Worm (Caenorhabditis elegans): ENCODE measurements around the gene cdo-1.

Gene cdo-1

DNA sequence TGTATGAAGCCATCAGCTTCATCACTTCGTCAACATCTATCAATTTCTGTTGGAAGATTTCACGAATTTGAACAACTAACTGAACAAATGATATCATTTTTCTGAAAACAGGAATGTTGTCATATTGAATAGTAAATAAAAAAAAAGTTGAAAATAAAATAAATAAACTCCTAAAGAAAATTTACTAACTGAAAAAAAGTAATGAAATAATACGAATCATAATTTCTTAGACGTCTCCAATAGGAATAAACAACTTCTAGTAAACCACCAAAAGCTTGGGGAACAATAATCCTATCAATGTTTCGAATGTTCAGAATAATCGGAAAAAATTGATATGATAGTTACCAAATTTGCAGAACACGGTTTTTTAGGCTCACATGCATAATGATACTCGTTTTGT is at the start of gene cdo-1:
Gene cdo-1 (minus strand): TSS at position 101 of the 400 bp plus-strand sequence.
- TF ChIP-seq unc-39 (tag; optimal IDR thresholded peaks at IDR 0.05) (no peak), ham-2 (GFP tag; optimal IDR thresholded peaks at IDR 0.05) (no peak)

- TF ChIP-seq unc-62 (GFP tag; optimal IDR thresholded peaks at IDR 0.05) = no peak
- no peak for TF ChIP-seq unc-39 (tag; optimal IDR thresholded peaks at IDR 0.05)
- TF ChIP-seq mep-1 (tag; optimal IDR thresholded peaks at IDR 0.05) = no peak
- no peak for TF ChIP-seq nhr-2 (tag; optimal IDR thresholded peaks at IDR 0.05)
- no peak for TF ChIP-seq elt-1 (tag; optimal IDR thresholded peaks at IDR 0.05; ENCODE audit: borderline replicate concordance, insufficient read depth)
- TF ChIP-seq snpc-4 (tag; optimal IDR thresholded peaks at IDR 0.05) = no peak
- no peak for TF ChIP-seq ham-2 (GFP tag; optimal IDR thresholded peaks at IDR 0.05)
- no peak for TF ChIP-seq drap-1 (GFP tag; optimal IDR thresholded peaks at IDR 0.05)
- TF ChIP-seq ceh-83 (GFP tag; optimal IDR thresholded peaks at IDR 0.05) = no peak
- no peak for TF ChIP-seq ztf-11 (tag; optimal IDR thresholded peaks at IDR 0.05)
- no peak for TF ChIP-seq nhr-28 (tag; optimal IDR thresholded peaks at IDR 0.05)
Measured at ce11 chrX:912990-913389, 49.6 kb upstream of the cdo-1 start, which contains the start of gene F35H12.6. TSS of gene F35H12.6 (plus strand) at chrX:913290.

DNA sequence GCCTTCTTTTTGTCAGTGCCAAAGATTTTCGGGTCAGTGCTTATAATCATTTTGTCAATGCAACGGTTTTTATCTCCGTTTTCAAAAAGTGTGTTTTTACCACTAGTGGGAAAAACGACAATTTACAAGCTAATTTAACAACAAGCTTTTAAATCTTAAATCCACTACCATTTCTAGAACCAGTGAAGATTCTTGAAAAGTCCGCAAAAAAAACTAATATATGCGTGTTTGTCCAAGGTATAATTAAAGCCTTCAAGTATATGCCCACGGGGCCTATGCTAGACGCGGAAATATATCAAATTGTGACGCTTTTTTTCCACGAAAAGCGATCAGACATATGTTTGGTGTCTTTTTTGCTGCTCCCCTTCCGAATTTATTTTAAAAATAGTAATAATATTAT is 49.2 kb upstream of the cdo-1 start:
- TF ChIP-seq mab-5 (tag; optimal IDR thresholded peaks at IDR 0.05) (no peak), ceh-39 (tag; optimal IDR thresholded peaks at IDR 0.05) (no peak), pha-4 (tag; optimal IDR thresholded peaks at IDR 0.05) (no peak), mls-2 (tag; optimal IDR thresholded peaks at IDR 0.05) (no peak), ham-2 (GFP tag; optimal IDR thresholded peaks at IDR 0.05) (no peak)

DNA sequence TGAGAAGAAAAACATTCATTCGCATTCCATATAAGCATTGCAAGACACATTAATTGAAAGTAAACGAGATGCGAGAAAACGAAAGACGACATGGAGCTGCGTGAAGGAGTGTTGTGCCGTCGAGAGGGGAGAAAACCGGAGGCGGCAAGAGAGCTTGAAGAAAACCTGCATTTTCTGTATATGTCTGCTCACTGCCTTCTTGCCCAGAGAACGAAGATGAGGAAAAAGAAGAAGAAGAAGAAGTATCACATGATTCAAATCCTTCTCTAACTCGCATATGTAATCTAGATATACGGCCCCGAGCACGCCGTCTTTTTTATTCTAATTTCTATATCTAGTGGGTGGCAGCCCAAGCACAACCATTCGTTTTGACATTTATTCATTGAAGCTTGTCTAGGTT is 47.0 kb upstream of the cdo-1 start:
- TF ChIP-seq ztf-11 (tag; optimal IDR thresholded peaks at IDR 0.05) (no peak), pha-4 (tag; optimal IDR thresholded peaks at IDR 0.05) (no peak), nhr-76 (tag; optimal IDR thresholded peaks at IDR 0.05) (no peak), ceh-43 (GFP tag; optimal IDR thresholded peaks at IDR 0.05) (no peak), M03D4.4 (tag; optimal IDR thresholded peaks at IDR 0.05) (no peak), drap-1 (GFP tag; optimal IDR thresholded peaks at IDR 0.05) (no peak), ces-1 (GFP tag; optimal IDR thresholded peaks at IDR 0.05) (no peak), ceh-83 (GFP tag; optimal IDR thresholded peaks at IDR 0.05) (no peak), nhr-237 (tag; optimal IDR thresholded peaks at IDR 0.05) (no peak)

- TF ChIP-seq pha-4 (tag; optimal IDR thresholded peaks at IDR 0.05) (no peak), ces-1 (GFP tag; optimal IDR thresholded peaks at IDR 0.05) (no peak)
Measured at ce11 chrX:902512-902911, 39.1 kb upstream of the cdo-1 start, which contains the start of gene ZC13.10. TSS of gene ZC13.10 (minus strand) at chrX:902612.

ce11 chrX:897948-898347 is 34.6 kb upstream of the cdo-1 start, which contains the start of gene mab-7:
TSS of gene mab-7 (minus strand) at chrX:898048.
- TF ChIP-seq sem-2 (GFP tag; optimal IDR thresholded peaks at IDR 0.05) (no peak), nhr-76 (tag; optimal IDR thresholded peaks at IDR 0.05) (no peak), cnd-1 (tag; optimal IDR thresholded peaks at IDR 0.05) (no peak), sptf-1 (tag; optimal IDR thresholded peaks at IDR 0.05) (no peak), M03D4.4 (tag; optimal IDR thresholded peaks at IDR 0.05) (no peak), zip-8 (tag; optimal IDR thresholded peaks at IDR 0.05) (no peak), drap-1 (GFP tag; optimal IDR thresholded peaks at IDR 0.05) (no peak), hlh-1 (tag; optimal IDR thresholded peaks at IDR 0.05) (no peak), elt-1 (tag; optimal IDR thresholded peaks at IDR 0.05; ENCODE audit: borderline replicate concordance, insufficient read depth) (no peak), unc-62 (GFP tag; optimal IDR thresholded peaks at IDR 0.05) (no peak)

DNA sequence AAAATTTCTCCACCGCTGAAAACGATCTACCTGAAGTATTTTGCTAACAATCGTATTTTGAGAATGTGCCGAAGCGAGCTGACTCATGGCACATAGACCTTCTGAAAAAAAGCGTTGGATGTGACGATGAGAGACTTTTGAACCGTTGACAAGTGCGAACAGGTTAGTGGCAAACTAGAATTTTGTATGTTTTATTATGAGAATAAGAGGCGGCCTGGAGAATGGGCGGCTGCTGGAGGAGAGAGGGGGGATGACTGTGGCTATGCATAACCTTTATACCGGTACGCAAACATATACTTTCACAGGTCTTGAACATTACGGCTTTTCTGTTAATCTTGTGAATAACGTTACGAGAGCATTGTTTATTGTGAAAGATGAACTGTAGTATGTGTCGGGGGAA is 24.9 kb upstream of the cdo-1 start, which contains the start of gene mam-1:
Gene mam-1 (minus strand): TSS at position 101 of the 400 bp plus-strand sequence.
- no peak for TF ChIP-seq bed-3 (GFP tag; optimal IDR thresholded peaks at IDR 0.05)
- no peak for TF ChIP-seq elt-1 (tag; optimal IDR thresholded peaks at IDR 0.05; ENCODE audit: borderline replicate concordance, insufficient read depth)
- TF ChIP-seq lsy-2 (tag; optimal IDR thresholded peaks at IDR 0.05) = no peak
- TF ChIP-seq pha-4 (tag; optimal IDR thresholded peaks at IDR 0.05) = no peak
- no peak for TF ChIP-seq nhr-12 (tag; optimal IDR thresholded peaks at IDR 0.05)
- no peak for TF ChIP-seq flh-1 (GFP tag; optimal IDR thresholded peaks at IDR 0.05)
- TF ChIP-seq unc-120 (tag; optimal IDR thresholded peaks at IDR 0.05; ENCODE audit: poor library complexity, severe bottlenecking) = no peak
- no peak for TF ChIP-seq nhr-2 (tag; optimal IDR thresholded peaks at IDR 0.05)
- TF ChIP-seq lin-32 (GFP tag; optimal IDR thresholded peaks at IDR 0.05) = no peak
- no peak for TF ChIP-seq sem-2 (GFP tag; optimal IDR thresholded peaks at IDR 0.05)
- no peak for TF ChIP-seq sptf-1 (tag; optimal IDR thresholded peaks at IDR 0.05)
- no peak for TF ChIP-seq ces-1 (GFP tag; optimal IDR thresholded peaks at IDR 0.05)
- TF ChIP-seq lin-13 (tag; optimal IDR thresholded peaks at IDR 0.05) = no peak
- no peak for TF ChIP-seq mls-2 (tag; optimal IDR thresholded peaks at IDR 0.05)
- TF ChIP-seq blmp-1 (tag; optimal IDR thresholded peaks at IDR 0.05) = no peak
- TF ChIP-seq M03D4.4 (tag; optimal IDR thresholded peaks at IDR 0.05) = no peak
- no peak for TF ChIP-seq elt-3 (tag; optimal IDR thresholded peaks at IDR 0.05)

Data from whole organism, mixed stage, embryonic.